Fruit fly (Drosophila melanogaster): ENCODE measurements around the gene CCT6.

DNA sequence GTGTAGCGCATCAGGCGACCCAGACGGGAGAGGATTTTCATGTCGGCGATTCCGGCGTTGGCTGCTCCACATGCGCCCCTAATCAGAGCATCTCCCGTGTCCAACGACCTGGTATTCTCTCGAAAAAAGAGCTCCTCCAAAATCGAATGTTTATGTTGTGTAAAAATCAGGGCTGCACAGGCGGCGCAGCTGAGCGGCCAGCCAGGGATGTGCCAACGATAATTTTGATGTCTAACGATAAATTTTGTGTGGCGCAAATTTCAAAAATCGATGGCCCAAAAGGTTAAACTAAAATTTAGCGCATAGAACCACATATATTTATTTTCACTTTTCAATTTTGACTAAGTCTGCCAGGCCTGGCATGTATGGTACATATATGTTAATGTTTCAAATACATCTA, 45.4 kb upstream of the CCT6 start, which contains the start of gene CG9240:
- TF ChIP-seq OdsH (GFP tag; optimal IDR thresholded peaks at IDR 0.05) (no peak), Eip93F (GFP tag; optimal IDR thresholded peaks at IDR 0.05) (no peak), spab (GFP tag; optimal IDR thresholded peaks at IDR 0.05) (no peak), Sox102F (GFP tag; optimal IDR thresholded peaks at IDR 0.05) (no peak), salr (GFP tag; optimal IDR thresholded peaks at IDR 0.05) (no peak), Eip75B (GFP tag; optimal IDR thresholded peaks at IDR 0.05) (no peak), Eip78C (GFP tag) (no peak), CG31627 (GFP tag; optimal IDR thresholded peaks at IDR 0.05) (no peak), Blimp-1 (GFP tag; optimal IDR thresholded peaks at IDR 0.05) (no peak), CG10669 (GFP tag; optimal IDR thresholded peaks at IDR 0.05) (no peak)
